Worm (Caenorhabditis elegans) whole organism, late embryonic: Measurements from ENCODE around the gene dmd-8.

Source experiments
- C38D4.7 ChIP-seq: fragments of 200-800 bp; sonication (Bioruptor generic); optimal IDR thresholded peaks from 2 replicates; lab custom pipeline; 2018; ENCODE audit warnings: mild to moderate bottlenecking, missing genetic modification characterization, moderate library complexity, missing compliant biosample characterization
- K02D7.2 ChIP-seq: sonication (generic microtip); optimal IDR thresholded peaks from 2 replicates; lab custom pipeline; 2017; ENCODE audit warnings: mild to moderate bottlenecking, missing genetic modification characterization, missing compliant biosample characterization
- K09A11.1 ChIP-seq: sonication (generic microtip); optimal IDR thresholded peaks from 2 replicates; lab custom pipeline; 2017; ENCODE audit warnings: antibody characterized with exemption, mild to moderate bottlenecking, missing genetic modification characterization, missing compliant biosample characterization; ENCODE audit not compliant: insufficient read depth
- ceh-14 ChIP-seq: sonication (generic microtip); optimal IDR thresholded peaks from 2 replicates; lab custom pipeline; 2016; ENCODE audit warnings: missing genotype, missing genetic modification characterization, missing compliant biosample characterization
- ceh-18 ChIP-seq: sonication (generic microtip); optimal IDR thresholded peaks from 2 replicates; lab custom pipeline; 2016; ENCODE audit warnings: missing genetic modification characterization, missing compliant biosample characterization
- ceh-24 ChIP-seq: sonication (generic microtip); optimal IDR thresholded peaks from 2 replicates; lab custom pipeline; 2016; ENCODE audit warnings: mild to moderate bottlenecking, missing genetic modification characterization, missing compliant biosample characterization
- ceh-31 ChIP-seq: sonication (generic microtip); optimal IDR thresholded peaks from 2 replicates; lab custom pipeline; 2016; ENCODE audit warnings: missing genetic modification characterization, missing compliant biosample characterization
- ceh-34 ChIP-seq: sonication (generic microtip); optimal IDR thresholded peaks from 2 replicates; lab custom pipeline; 2016; ENCODE audit warnings: mild to moderate bottlenecking, missing genetic modification characterization, missing compliant biosample characterization
- ceh-48 ChIP-seq: sonication (generic microtip); optimal IDR thresholded peaks from 2 replicates; lab custom pipeline; 2016; ENCODE audit warnings: missing genetic modification characterization, inconsistent platforms, missing compliant biosample characterization
- ceh-6 ChIP-seq: fragments of 200-800 bp; sonication (Bioruptor generic); optimal IDR thresholded peaks from 2 replicates; lab custom pipeline; 2018; ENCODE audit warnings: mild to moderate bottlenecking, missing genetic modification characterization, missing compliant biosample characterization
- ceh-9 ChIP-seq: sonication (generic microtip); optimal IDR thresholded peaks from 2 replicates; lab custom pipeline; 2016; ENCODE audit warnings: mild to moderate bottlenecking, missing genetic modification characterization, inconsistent platforms, missing compliant biosample characterization
- che-1 ChIP-seq: sonication (generic microtip); optimal IDR thresholded peaks from 2 replicates; lab custom pipeline; 2016; ENCODE audit warnings: mild to moderate bottlenecking, missing genetic modification characterization, missing compliant biosample characterization
- dmd-4 ChIP-seq: sonication (generic microtip); optimal IDR thresholded peaks from 2 replicates; lab custom pipeline; 2016; ENCODE audit warnings: borderline replicate concordance, missing genetic modification characterization, missing compliant biosample characterization
- dve-1 ChIP-seq: sonication (generic microtip); optimal IDR thresholded peaks from 2 replicates; lab custom pipeline; 2017; ENCODE audit warnings: antibody characterized with exemption, mild to moderate bottlenecking, missing genetic modification characterization, missing compliant biosample characterization
- elt-4 ChIP-seq: sonication (generic microtip); optimal IDR thresholded peaks from 2 replicates; lab custom pipeline; 2016; ENCODE audit warnings: missing genetic modification characterization, missing compliant biosample characterization
- ets-4 ChIP-seq: sonication (generic microtip); optimal IDR thresholded peaks from 2 replicates; lab custom pipeline; 2016; ENCODE audit warnings: missing genetic modification characterization, missing compliant biosample characterization
- eyg-1 ChIP-seq: sonication (generic microtip); optimal IDR thresholded peaks from 2 replicates; lab custom pipeline; 2016; ENCODE audit warnings: missing genotype, missing genetic modification characterization, missing compliant biosample characterization
- fkh-6 ChIP-seq: sonication (generic microtip); optimal IDR thresholded peaks from 2 replicates; lab custom pipeline; 2016; ENCODE audit warnings: missing genetic modification characterization, missing compliant biosample characterization
- hlh-15 ChIP-seq: sonication (generic microtip); optimal IDR thresholded peaks from 2 replicates; lab custom pipeline; 2016; ENCODE audit warnings: missing genetic modification characterization, missing compliant biosample characterization
- hlh-30 ChIP-seq: sonication (generic microtip); optimal IDR thresholded peaks from 2 replicates; lab custom pipeline; 2017; ENCODE audit warnings: antibody characterized with exemption, missing genetic modification characterization, missing compliant biosample characterization; ENCODE audit not compliant: insufficient read depth
- hlh-6 ChIP-seq: sonication (generic microtip); optimal IDR thresholded peaks from 2 replicates; lab custom pipeline; 2016; ENCODE audit warnings: missing genotype, missing genetic modification characterization, missing compliant biosample characterization
- hlh-8 ChIP-seq: sonication (generic microtip); optimal IDR thresholded peaks from 2 replicates; lab custom pipeline; 2016; ENCODE audit warnings: missing genotype, missing genetic modification characterization, missing compliant biosample characterization
- lim-6 ChIP-seq: sonication (generic microtip); optimal IDR thresholded peaks from 2 replicates; lab custom pipeline; 2016; ENCODE audit warnings: missing genetic modification characterization, missing compliant biosample characterization
- mec-3 ChIP-seq: sonication (generic microtip); optimal IDR thresholded peaks from 2 replicates; lab custom pipeline; 2016; ENCODE audit warnings: borderline replicate concordance, missing genetic modification characterization, missing compliant biosample characterization
- nfya-1 ChIP-seq: sonication (generic microtip); optimal IDR thresholded peaks from 2 replicates; lab custom pipeline; 2017; ENCODE audit warnings: missing genetic modification characterization, mild to moderate bottlenecking, missing compliant biosample characterization, antibody characterized with exemption, moderate library complexity
- nhr-11 ChIP-seq: fragments of 150-350 bp; optimal IDR thresholded peaks from 2 replicates; lab custom pipeline; 2014; ENCODE audit warnings: missing biosample characterization, missing genetic modification characterization
- nhr-232 ChIP-seq: sonication (generic microtip); optimal IDR thresholded peaks from 2 replicates; lab custom pipeline; 2016; ENCODE audit warnings: missing genetic modification characterization, missing compliant biosample characterization
- npax-4 ChIP-seq: sonication (generic microtip); optimal IDR thresholded peaks from 2 replicates; lab custom pipeline; 2016; ENCODE audit warnings: missing genetic modification characterization, missing compliant biosample characterization
- pha-2 ChIP-seq: sonication (generic microtip); optimal IDR thresholded peaks from 2 replicates; lab custom pipeline; 2017; ENCODE audit warnings: mild to moderate bottlenecking, missing genetic modification characterization, missing compliant biosample characterization
- pqm-1 ChIP-seq: sonication (generic microtip); optimal IDR thresholded peaks from 2 replicates; lab custom pipeline; 2016; ENCODE audit warnings: missing genetic modification characterization, missing compliant biosample characterization
- pros-1 ChIP-seq: fragments of 150-350 bp; optimal IDR thresholded peaks from 2 replicates; lab custom pipeline; 2014; ENCODE audit warnings: missing biosample characterization, missing genetic modification reagents, missing genetic modification characterization
- ref-2 ChIP-seq: sonication (generic microtip); optimal IDR thresholded peaks from 2 replicates; lab custom pipeline; 2016; ENCODE audit warnings: missing genetic modification characterization, missing compliant biosample characterization
- tbx-2 ChIP-seq: sonication (generic microtip); optimal IDR thresholded peaks from 2 replicates; lab custom pipeline; 2016; ENCODE audit warnings: missing genetic modification characterization, missing compliant biosample characterization
- tbx-7 ChIP-seq: sonication (generic microtip); optimal IDR thresholded peaks from 2 replicates; lab custom pipeline; 2016; ENCODE audit warnings: missing genotype, missing genetic modification characterization, missing compliant biosample characterization
- unc-3 ChIP-seq, 2 experiments: fragments of 200-800 bp in 1 of 2; sonication (Bioruptor generic) in 1 of 2; sonication (generic microtip) in 1 of 2; conservative IDR thresholded peaks in 1 of 2; optimal IDR thresholded peaks in 1 of 2; 2 replicates each; pipeline versions ENCODE4 v1.3.6 to Lab custom; 2016 to 2022; ENCODE audit warnings: missing compliant biosample characterization in 2 of 2, missing genetic modification characterization in 2 of 2, missing genetic modification reagents in 1 of 2
- unc-42 ChIP-seq: sonication (generic microtip); optimal IDR thresholded peaks from 2 replicates; lab custom pipeline; 2016; ENCODE audit warnings: missing genotype, missing genetic modification characterization, missing compliant biosample characterization
- unc-55 ChIP-seq: sonication (generic microtip); optimal IDR thresholded peaks from 2 replicates; lab custom pipeline; 2017; ENCODE audit warnings: missing biosample characterization, missing genetic modification reagents, missing genetic modification characterization
- unc-86 ChIP-seq: sonication (generic microtip); optimal IDR thresholded peaks from 2 replicates; lab custom pipeline; 2016; ENCODE audit warnings: missing genetic modification characterization, missing compliant biosample characterization
- zip-5 ChIP-seq: sonication (generic microtip); optimal IDR thresholded peaks from 2 replicates; lab custom pipeline; 2016; ENCODE audit warnings: missing genetic modification characterization, missing compliant biosample characterization

dmd-8 gene

DNA sequence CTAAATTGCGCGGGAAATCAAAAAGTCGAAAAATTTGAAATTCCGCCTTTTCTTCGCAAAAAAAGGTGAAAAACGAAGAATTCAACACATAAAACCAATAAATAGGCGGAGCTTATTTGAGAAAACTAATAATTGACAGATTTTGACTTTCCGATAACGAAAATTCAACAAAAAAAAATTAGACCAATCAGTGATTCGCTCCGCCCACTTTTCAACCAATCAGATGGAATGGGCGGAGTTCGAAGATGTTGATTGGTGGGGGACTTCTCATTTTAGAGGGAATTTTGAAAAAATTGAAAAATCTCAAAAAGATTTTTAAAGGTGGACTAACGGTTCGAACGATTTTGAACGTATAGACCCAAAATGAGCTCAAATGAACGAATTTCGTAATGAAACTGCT, 14.6 kb upstream of the dmd-8 start:
- TF ChIP-seq nfya-1 (tag; lab: Kevin White, UChicago) (peak; percentile 72), C38D4.7 (GFP tag; lab: Kevin White, UChicago) (no peak)

DNA sequence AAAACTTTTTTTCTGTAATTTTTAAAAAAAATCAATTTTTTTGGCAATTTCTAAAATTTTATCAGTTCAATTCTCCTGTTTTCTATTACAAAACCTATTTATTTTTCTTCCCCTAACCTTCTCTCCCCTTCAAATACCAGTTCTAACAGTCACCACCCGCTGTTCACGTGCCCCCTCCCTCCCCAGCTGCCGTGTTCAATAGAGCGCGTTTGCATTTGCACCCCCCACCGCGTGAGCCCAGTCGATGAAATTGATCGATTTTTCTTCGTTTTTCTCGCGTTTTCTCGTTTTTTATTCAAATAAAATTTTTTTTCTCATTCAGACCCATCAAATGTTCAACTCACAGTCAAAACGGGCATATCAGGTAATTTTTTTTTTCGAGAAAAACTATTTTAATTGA, 12.8 kb upstream of the dmd-8 start, which contains the start of gene atg-9:
TSS of gene atg-9 (plus strand) at position 332 of the 400 bp plus-strand sequence.
- TF ChIP-seq ceh-34 (tag; lab: Kevin White, UChicago) (no peak), ets-4 (tag; lab: Kevin White, UChicago) (no peak), unc-42 (tag; lab: Kevin White, UChicago) (no peak), ceh-31 (tag; lab: Kevin White, UChicago) (peak; percentile 18), nfya-1 (tag; lab: Kevin White, UChicago) (peak; percentile 54), unc-55 (peak; percentile 17), K09A11.1 (tag; lab: Kevin White, UChicago) (no peak), hlh-30 (tag; lab: Kevin White, UChicago) (peak; percentile 97), K02D7.2 (tag; lab: Kevin White, UChicago) (no peak), ceh-48 (peak; percentile 79), hlh-15 (tag; lab: Kevin White, UChicago) (no peak), che-1 (tag; lab: Kevin White, UChicago) (no peak), hlh-6 (tag; lab: Kevin White, UChicago) (no peak), ref-2 (tag; lab: Kevin White, UChicago) (peak; percentile 57), tbx-2 (tag; lab: Kevin White, UChicago) (no peak), C38D4.7 (GFP tag; lab: Kevin White, UChicago) (no peak)

DNA sequence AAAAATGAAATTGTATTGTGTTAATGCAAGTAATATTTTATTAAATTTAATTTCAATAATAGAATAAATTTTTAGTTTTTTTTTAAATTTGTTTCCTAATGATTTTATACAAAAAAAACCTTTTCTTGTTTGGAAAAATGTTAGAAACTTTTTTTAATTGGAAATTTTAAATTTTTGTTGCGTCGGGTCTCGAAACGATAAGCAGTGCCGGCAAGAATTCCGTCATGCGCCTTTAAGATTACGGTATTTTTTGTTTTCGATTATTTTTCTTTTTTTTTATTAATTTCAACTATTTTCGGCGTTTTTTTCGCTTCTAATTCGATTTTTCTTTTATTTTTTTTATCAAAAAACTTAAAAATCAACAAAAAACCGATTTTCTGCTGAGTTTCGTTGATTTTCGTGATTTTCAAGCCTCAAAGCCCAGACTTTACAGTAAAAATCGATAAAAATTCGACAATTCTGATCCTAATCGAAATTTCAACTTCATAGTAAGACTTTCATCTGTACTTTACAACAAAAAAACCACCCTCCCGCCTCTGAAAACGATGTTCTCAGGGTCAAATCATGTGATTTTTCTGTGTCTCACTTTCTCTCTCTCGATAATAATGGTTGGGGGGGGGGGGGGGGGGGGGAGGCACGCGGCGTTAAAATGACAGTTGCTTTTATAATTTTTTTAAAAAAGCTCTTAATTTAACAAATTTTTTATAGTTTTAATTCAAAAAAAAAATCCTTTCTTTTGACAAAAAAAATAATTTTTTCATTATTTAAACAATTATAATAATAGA, 11.5 kb upstream of the dmd-8 start:
- TF ChIP-seq ceh-24 (no peak), hlh-30 (tag; lab: Kevin White, UChicago) (peak; percentile 35)

DNA sequence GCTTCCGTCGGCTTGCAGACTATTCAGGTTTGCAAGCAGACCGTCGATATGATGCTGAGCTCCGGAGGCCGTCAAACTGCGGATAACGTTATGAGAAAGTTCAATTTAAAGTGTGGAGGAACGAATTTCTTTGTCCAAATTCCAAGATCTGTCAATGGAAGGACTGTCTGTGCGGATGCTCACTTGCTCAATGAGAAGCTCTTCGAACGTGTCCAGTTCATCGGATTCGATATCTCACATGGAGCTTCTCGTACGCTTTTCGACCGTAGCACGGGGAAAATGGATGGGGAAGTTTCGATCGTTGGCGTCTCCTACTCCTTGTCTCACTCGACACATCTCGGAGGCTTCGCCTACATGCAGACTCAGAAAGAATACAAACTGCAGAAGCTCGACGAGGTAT, 9.8 kb upstream of the dmd-8 start:
- TF ChIP-seq mec-3 (tag; lab: Kevin White, UChicago) (no peak), dve-1 (tag; lab: Kevin White, UChicago) (no peak), pros-1 (tag; lab: Kevin White, UChicago) (no peak), K09A11.1 (tag; lab: Kevin White, UChicago) (no peak), unc-42 (tag; lab: Kevin White, UChicago) (no peak), fkh-6 (no peak), ceh-14 (tag; lab: Kevin White, UChicago) (no peak), unc-3 (GFP tag; conservative IDR thresholded peaks at IDR 0.05; lab: Robert Waterston, UW) (no peak), unc-3 (tag; optimal IDR thresholded peaks at IDR 0.05; lab: Kevin White, UChicago) (no peak), ceh-18 (tag; lab: Kevin White, UChicago) (no peak)

DNA sequence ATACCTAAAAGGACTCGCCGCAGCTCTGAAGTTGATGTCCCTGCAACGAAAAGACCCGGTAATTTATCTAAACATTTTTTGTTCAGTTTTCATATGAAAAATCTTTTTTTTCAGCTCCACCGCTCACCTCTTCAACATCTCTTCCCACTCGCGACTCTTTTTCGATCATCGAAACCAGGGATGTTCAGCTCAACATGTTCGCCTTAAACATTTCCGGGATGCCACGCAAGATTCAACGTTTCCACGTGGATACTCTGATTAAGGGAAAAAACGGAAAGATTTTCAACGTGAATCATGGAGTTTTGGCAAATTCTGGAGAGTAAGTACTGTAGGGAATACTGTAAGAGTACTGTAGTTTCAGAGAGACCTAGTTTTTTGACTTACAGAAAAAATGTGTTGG, 7.3 kb upstream of the dmd-8 start:
- no peak for TF ChIP-seq hlh-8 (tag; lab: Kevin White, UChicago)

DNA sequence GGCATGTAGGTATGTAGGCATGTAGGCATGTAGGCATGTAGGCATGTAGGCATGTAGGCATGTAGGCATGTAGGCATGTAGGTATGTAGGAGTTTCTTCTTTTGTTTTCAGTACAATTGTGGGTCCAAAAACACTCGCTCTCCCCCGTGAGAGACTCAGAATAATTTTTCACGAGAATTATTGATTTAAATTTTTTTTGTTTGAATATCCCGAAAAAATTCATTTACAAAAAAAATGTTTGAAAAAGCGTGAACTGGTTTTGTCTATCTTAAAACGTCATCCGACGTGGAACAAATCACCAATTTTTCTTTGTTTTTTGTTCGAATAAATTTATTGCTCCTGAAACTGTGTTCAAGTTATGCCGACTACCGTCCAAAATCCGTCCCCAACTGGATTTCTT, 6.9 kb upstream of the dmd-8 start, which contains the start of gene wago-10:
TSS of gene wago-10 (plus strand) at position 301 of the 400 bp plus-strand sequence.
- TF ChIP-seq pha-2 (tag; lab: Kevin White, UChicago) (no peak), pqm-1 (no peak), ets-4 (tag; lab: Kevin White, UChicago) (no peak), ceh-48 (no peak), ceh-9 (no peak), zip-5 (tag; lab: Kevin White, UChicago) (no peak), nhr-11 (tag; lab: Kevin White, UChicago) (no peak), pros-1 (tag; lab: Kevin White, UChicago) (no peak), eyg-1 (tag; lab: Kevin White, UChicago) (no peak), ceh-6 (GFP tag; lab: Kevin White, UChicago) (no peak), lim-6 (no peak), unc-86 (tag; lab: Kevin White, UChicago) (no peak), dmd-4 (tag; lab: Kevin White, UChicago) (no peak), unc-55 (no peak), elt-4 (tag; lab: Kevin White, UChicago) (no peak), tbx-7 (tag; lab: Kevin White, UChicago) (no peak), nhr-232 (tag; lab: Kevin White, UChicago) (no peak), npax-4 (tag; lab: Kevin White, UChicago) (no peak)
